Worm (Caenorhabditis elegans): Measurements from ENCODE around the gene nspc-3.

nspc-3 gene

ce11 chrX:8554029-8554428 is 17.1 kb downstream of the nspc-3 start:
- no peak for TF ChIP-seq lin-15B (tag; optimal IDR thresholded peaks at IDR 0.05)
- no peak for TF ChIP-seq ztf-4 (tag; optimal IDR thresholded peaks at IDR 0.05)
- peak; percentile 83 for TF ChIP-seq elt-1 (tag; optimal IDR thresholded peaks at IDR 0.05)
- TF ChIP-seq nhr-25 (tag; optimal IDR thresholded peaks at IDR 0.05): peak; percentile 52

ce11 chrX:8556614-8557196 is 19.8 kb downstream of the nspc-3 start, which contains the start of gene utx-1:
Gene utx-1, plus strand, starts transcription at chrX:8557146.
- TF ChIP-seq fos-1 (tag; optimal IDR thresholded peaks at IDR 0.05): no peak
- no peak for TF ChIP-seq nhr-76 (tag; optimal IDR thresholded peaks at IDR 0.05)
- no peak for TF ChIP-seq nhr-237 (tag; optimal IDR thresholded peaks at IDR 0.05)
- TF ChIP-seq elt-3 (tag; optimal IDR thresholded peaks at IDR 0.05): no peak
- TF ChIP-seq lin-39 (tag; optimal IDR thresholded peaks at IDR 0.05): peak; percentile 68
- TF ChIP-seq fkh-2 (tag; optimal IDR thresholded peaks at IDR 0.05): no peak
- TF ChIP-seq aly-2 (tag; optimal IDR thresholded peaks at IDR 0.05): no peak
- TF ChIP-seq sea-2 (GFP tag; optimal IDR thresholded peaks at IDR 0.05): peak; percentile 12
- peak; percentile 64 for TF ChIP-seq nfya-1 (tag; optimal IDR thresholded peaks at IDR 0.05; ENCODE audit: insufficient read depth)
- TF ChIP-seq nhr-23 (tag; optimal IDR thresholded peaks at IDR 0.05): no peak
- peak; percentile 26 for TF ChIP-seq nhr-25 (tag; optimal IDR thresholded peaks at IDR 0.05)
- no peak for TF ChIP-seq unc-39 (tag; optimal IDR thresholded peaks at IDR 0.05)
- no peak for TF ChIP-seq fkh-10 (GFP tag; optimal IDR thresholded peaks at IDR 0.05)
- TF ChIP-seq tbx-2 (tag; optimal IDR thresholded peaks at IDR 0.05): no peak
- no peak for TF ChIP-seq egl-27 (tag; optimal IDR thresholded peaks at IDR 0.05)
- no peak for TF ChIP-seq eor-1 (tag; optimal IDR thresholded peaks at IDR 0.05)
- TF ChIP-seq pha-4 (tag; optimal IDR thresholded peaks at IDR 0.05): peak; percentile 1
- no peak for TF ChIP-seq nhr-43 (tag; optimal IDR thresholded peaks at IDR 0.05; ENCODE audit: poor library complexity, severe bottlenecking)
- no peak for TF ChIP-seq elt-2 (tag; optimal IDR thresholded peaks at IDR 0.05)

- no peak for TF ChIP-seq ZK546.5 (tag; optimal IDR thresholded peaks at IDR 0.05)
- no peak for TF ChIP-seq nhr-25 (tag; optimal IDR thresholded peaks at IDR 0.05)
- no peak for TF ChIP-seq aly-2 (tag; optimal IDR thresholded peaks at IDR 0.05)
- no peak for TF ChIP-seq ceh-16 (tag; optimal IDR thresholded peaks at IDR 0.05)
- no peak for TF ChIP-seq skn-1 (tag; optimal IDR thresholded peaks at IDR 0.05)
- no peak for TF ChIP-seq ama-1 (optimal IDR thresholded peaks at IDR 0.05)
Measured at ce11 chrX:8562586-8562985, 25.7 kb downstream of the nspc-3 start.

- peak; percentile 49 for TF ChIP-seq jun-1 (tag; optimal IDR thresholded peaks at IDR 0.05)
- TF ChIP-seq nhr-237 (tag; optimal IDR thresholded peaks at IDR 0.05): no peak
- no peak for TF ChIP-seq nhr-76 (tag; optimal IDR thresholded peaks at IDR 0.05)
- TF ChIP-seq nhr-23 (tag; optimal IDR thresholded peaks at IDR 0.05): no peak
- peak; percentile 49 for TF ChIP-seq elt-2 (tag; optimal IDR thresholded peaks at IDR 0.05)
- TF ChIP-seq pqm-1 (tag; optimal IDR thresholded peaks at IDR 0.05): peak; percentile 60
- no peak for TF ChIP-seq tbx-2 (tag; optimal IDR thresholded peaks at IDR 0.05)
- TF ChIP-seq elt-3 (tag; optimal IDR thresholded peaks at IDR 0.05): peak in 1 of 3 experiments; percentile 66
- peak; percentile 62 for TF ChIP-seq elt-1 (tag; optimal IDR thresholded peaks at IDR 0.05)
- peak; percentile 4 for TF ChIP-seq nhr-43 (tag; optimal IDR thresholded peaks at IDR 0.05; ENCODE audit: poor library complexity, severe bottlenecking)
Measured at ce11 chrX:8563663-8564450, 27.0 kb downstream of the nspc-3 start.

ce11 chrX:8564451-8564795 is 27.5 kb downstream of the nspc-3 start:
- TF ChIP-seq pha-4 (tag; optimal IDR thresholded peaks at IDR 0.05): peak; percentile 89
- TF ChIP-seq elt-2 (tag; optimal IDR thresholded peaks at IDR 0.05): peak; percentile 23
- TF ChIP-seq tbx-2 (tag; optimal IDR thresholded peaks at IDR 0.05): no peak
- no peak for TF ChIP-seq daf-12 (tag; optimal IDR thresholded peaks at IDR 0.05)

- TF ChIP-seq fkh-2 (tag; optimal IDR thresholded peaks at IDR 0.05): no peak
- TF ChIP-seq sea-2 (GFP tag; optimal IDR thresholded peaks at IDR 0.05): peak; percentile 4
- TF ChIP-seq lin-39 (tag; optimal IDR thresholded peaks at IDR 0.05): peak; percentile 67
- TF ChIP-seq nfya-1 (tag; optimal IDR thresholded peaks at IDR 0.05; ENCODE audit: insufficient read depth): peak; percentile 84
- TF ChIP-seq nhr-23 (tag; optimal IDR thresholded peaks at IDR 0.05): peak; percentile 2
- peak; percentile 44 for TF ChIP-seq hmg-11 (tag; optimal IDR thresholded peaks at IDR 0.05)
Measured at ce11 chrX:8565810-8566416, 29.0 kb downstream of the nspc-3 start.

Data from whole organism, L3 larva.